Fruit fly (Drosophila melanogaster): ENCODE measurements around the gene vex.

- TF ChIP-seq Pif1A (GFP tag; optimal IDR thresholded peaks at IDR 0.05) (no peak), CG12605 (GFP tag; IDR thresholded peaks at IDR 0.05) (no peak), Pif1B (GFP tag; optimal IDR thresholded peaks at IDR 0.05) (no peak), gl (tag; optimal IDR thresholded peaks at IDR 0.05) (no peak), CG32121 (GFP tag; IDR thresholded peaks at IDR 0.05) (no peak), EcR (GFP tag; optimal IDR thresholded peaks at IDR 0.05) (no peak), CG8159 (tag; optimal IDR thresholded peaks at IDR 0.05) (no peak), fd96Ca (GFP tag; IDR thresholded peaks at IDR 0.05) (no peak), rn (GFP tag; IDR thresholded peaks at IDR 0.05) (no peak), CG15710 (tag; optimal IDR thresholded peaks at IDR 0.05) (no peak), CG4496 (GFP tag; IDR thresholded peaks at IDR 0.05) (no peak), CG9948 (tag; optimal IDR thresholded peaks at IDR 0.05) (no peak), CG17806 (tag; optimal IDR thresholded peaks at IDR 0.05) (no peak)
Measured at dm6 chrX:11063070-11063469, 23.4 kb upstream of the vex start, which contains the start of gene CG1537.
